Fruit fly (Drosophila melanogaster): ENCODE measurements around the gene CG11147.

DNA sequence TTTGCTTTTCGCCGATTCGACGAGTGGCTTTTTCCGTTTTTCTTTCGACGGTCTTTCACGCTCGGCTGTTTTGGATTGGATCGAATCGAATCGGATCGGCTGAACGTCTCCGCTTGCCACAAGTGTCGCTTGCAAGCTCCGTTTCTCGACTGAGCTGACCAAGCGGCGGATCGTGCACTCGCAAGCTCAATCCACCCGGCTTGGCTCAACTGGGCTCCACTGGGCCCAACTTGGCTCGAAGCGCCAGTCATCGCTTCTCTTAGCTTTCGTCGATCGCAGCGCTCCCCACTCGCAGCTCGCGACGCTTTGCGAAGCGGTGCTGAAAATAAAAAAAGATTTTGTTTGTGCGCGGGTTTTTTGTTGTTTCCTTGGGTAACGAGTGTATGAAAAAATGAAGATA is 304 bp downstream of the CG11147 start:
- TF ChIP-seq psq (optimal IDR thresholded peaks at IDR 0.05) (no peak), Dll (optimal IDR thresholded peaks at IDR 0.05) (no peak), pan (optimal IDR thresholded peaks at IDR 0.05) (no peak), CG8478 (optimal IDR thresholded peaks at IDR 0.05) (no peak), usp (GFP tag; optimal IDR thresholded peaks at IDR 0.05) (no peak)
